Worm (Caenorhabditis elegans) whole organism, L2 larva: ENCODE results near the gene Y38C1AA.1.

Experiments
- C34F6.9 ChIP-seq: fragments of 150-350 bp; optimal IDR thresholded peaks from 2 replicates; lab custom pipeline; 2014; ENCODE audit warnings: missing biosample characterization, missing genetic modification characterization
- F13H6.1 ChIP-seq: sonication (generic microtip); optimal IDR thresholded peaks from 2 replicates; lab custom pipeline; 2016; ENCODE audit warnings: missing genetic modification characterization, missing compliant biosample characterization
- Y55F3AM.14 ChIP-seq: fragments of 200-800 bp; sonication (Bioruptor generic); optimal IDR thresholded peaks from 2 replicates; lab custom pipeline; 2018; ENCODE audit warnings: mild to moderate bottlenecking, missing genetic modification characterization, missing compliant biosample characterization
- ama-1 ChIP-seq: fragments of 150-350 bp; optimal IDR thresholded peaks from 2 replicates; lab custom pipeline; 2018; ENCODE audit warnings: inconsistent platforms
- ceh-16 ChIP-seq: fragments of 150-350 bp; optimal IDR thresholded peaks from 2 replicates; lab custom pipeline; 2014; ENCODE audit warnings: missing biosample characterization, missing genetic modification characterization
- ceh-82 ChIP-seq: fragments of 150-350 bp; optimal IDR thresholded peaks from 2 replicates; lab custom pipeline; 2014; ENCODE audit warnings: missing biosample characterization, missing genetic modification characterization
- elt-1 ChIP-seq: fragments of 150-350 bp; optimal IDR thresholded peaks from 2 replicates; lab custom pipeline; 2014; ENCODE audit warnings: missing biosample characterization, missing genetic modification characterization
- elt-3 ChIP-seq: sonication (generic microtip); optimal IDR thresholded peaks from 2 replicates; lab custom pipeline; 2017; ENCODE audit warnings: missing biosample characterization, missing genetic modification characterization
- fos-1 ChIP-seq: fragments of 150-350 bp; optimal IDR thresholded peaks from 2 replicates; lab custom pipeline; 2014; ENCODE audit warnings: missing biosample characterization, missing genetic modification characterization
- lin-11 ChIP-seq: fragments of 150-350 bp; sonication (generic microtip); optimal IDR thresholded peaks from 2 replicates; lab custom pipeline; 2014; ENCODE audit warnings: missing biosample characterization, missing genetic modification characterization, inconsistent platforms, mixed read lengths
- lin-13 ChIP-seq: fragments of 150-350 bp; optimal IDR thresholded peaks from 2 replicates; lab custom pipeline; 2014; ENCODE audit warnings: missing biosample characterization, missing genetic modification reagents, missing genetic modification characterization
- lin-39 ChIP-seq: fragments of 150-350 bp; optimal IDR thresholded peaks from 2 replicates; lab custom pipeline; 2014; ENCODE audit warnings: missing biosample characterization, missing genetic modification reagents, missing genetic modification characterization
- lsy-2 ChIP-seq, 2 experiments: fragments of 150-350 bp in 1 of 2; sonication (generic microtip) in 1 of 2; optimal IDR thresholded peaks; 2 replicates each; lab custom pipeline; 2014 to 2017; ENCODE audit warnings: missing biosample characterization in 2 of 2, missing genetic modification characterization in 2 of 2
- mab-5 ChIP-seq: fragments of 150-350 bp; optimal IDR thresholded peaks from 2 replicates; lab custom pipeline; 2014; ENCODE audit warnings: missing biosample characterization, missing genetic modification characterization
- mbf-1 ChIP-seq: sonication (generic microtip); optimal IDR thresholded peaks from 2 replicates; lab custom pipeline; 2017; ENCODE audit warnings: missing biosample characterization, missing genetic modification characterization
- mdl-1 ChIP-seq, 2 experiments: fragments of 150-350 bp in 1 of 2; sonication (generic microtip) in 1 of 2; optimal IDR thresholded peaks; 2 replicates each; lab custom pipeline; 2017; ENCODE audit warnings: missing biosample characterization in 2 of 2, missing genetic modification characterization in 2 of 2
- nhr-10 ChIP-seq: sonication (generic microtip); optimal IDR thresholded peaks from 2 replicates; lab custom pipeline; 2017; ENCODE audit warnings: missing biosample characterization, missing genetic modification characterization
- nhr-11 ChIP-seq: fragments of 150-350 bp; optimal IDR thresholded peaks from 2 replicates; lab custom pipeline; 2014; ENCODE audit warnings: missing biosample characterization, missing genetic modification characterization
- nhr-12 ChIP-seq: fragments of 150-350 bp; optimal IDR thresholded peaks from 2 replicates; lab custom pipeline; 2014; ENCODE audit warnings: missing biosample characterization, missing genetic modification characterization
- nhr-21 ChIP-seq: fragments of 150-350 bp; optimal IDR thresholded peaks from 2 replicates; lab custom pipeline; 2014; ENCODE audit warnings: missing biosample characterization, missing genetic modification characterization
- nhr-237 ChIP-seq: fragments of 150-350 bp; optimal IDR thresholded peaks from 2 replicates; lab custom pipeline; 2014; ENCODE audit warnings: missing biosample characterization, missing genetic modification characterization
- nhr-6 ChIP-seq: fragments of 150-350 bp; optimal IDR thresholded peaks from 2 replicates; lab custom pipeline; 2014; ENCODE audit warnings: missing biosample characterization, missing genetic modification characterization
- nhr-77 ChIP-seq: fragments of 150-350 bp; optimal IDR thresholded peaks from 2 replicates; lab custom pipeline; 2014; ENCODE audit warnings: missing biosample characterization, missing genetic modification characterization
- skn-1 ChIP-seq: sonication (generic microtip); optimal IDR thresholded peaks from 2 replicates; lab custom pipeline; 2017; ENCODE audit warnings: missing biosample characterization, missing genetic modification characterization
- unc-55 ChIP-seq: fragments of 150-350 bp; sonication (generic microtip); optimal IDR thresholded peaks from 3 replicates; lab custom pipeline; 2014; ENCODE audit warnings: missing biosample characterization, missing genetic modification reagents, missing genetic modification characterization
- unc-62 ChIP-seq: fragments of 150-350 bp; optimal IDR thresholded peaks from 2 replicates; lab custom pipeline; 2014; ENCODE audit warnings: missing biosample characterization, missing genetic modification reagents, missing genetic modification characterization
- ztf-1 ChIP-seq: fragments of 200-800 bp; sonication (Bioruptor generic); conservative IDR thresholded peaks from 2 replicates; pipeline ENCODE4 v1.3.6; 2022; ENCODE audit warnings: missing genetic modification characterization, missing compliant biosample characterization
- ztf-11 ChIP-seq: sonication (generic microtip); optimal IDR thresholded peaks from 2 replicates; lab custom pipeline; 2017; ENCODE audit warnings: missing biosample characterization, missing genetic modification characterization
- ztf-4 ChIP-seq: fragments of 150-350 bp; optimal IDR thresholded peaks from 2 replicates; lab custom pipeline; 2014; ENCODE audit warnings: missing biosample characterization, missing genetic modification characterization

Gene Y38C1AA.1

DNA sequence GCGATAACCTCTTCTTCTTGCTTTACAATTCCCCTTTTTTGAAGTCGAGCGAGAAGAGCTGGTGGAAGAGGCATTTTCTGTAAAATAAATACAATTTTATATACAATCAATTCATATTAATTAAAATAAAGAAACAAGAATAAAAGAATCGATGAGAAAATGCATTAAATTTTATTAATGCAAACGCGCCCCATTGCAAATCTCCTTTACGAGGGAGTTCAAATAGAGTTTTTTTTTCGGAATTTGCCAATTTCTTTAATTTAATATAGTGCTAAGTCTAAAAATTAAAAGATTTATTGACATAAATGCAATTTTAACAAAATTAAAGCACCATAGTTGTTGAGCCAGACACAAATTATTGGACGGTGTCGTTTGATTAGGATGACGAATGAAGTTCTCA, 53.6 kb downstream of the Y38C1AA.1 start, which contains the start of gene pqbp-1.1 (continued):
- TF ChIP-seq ztf-1 (GFP tag; lab: Robert Waterston, UW) (no peak), nhr-12 (no peak), lsy-2 (tag; optimal IDR thresholded peaks at IDR 0.05; lab: Kevin White, UChicago) (peak; percentile 31 to 77)

DNA sequence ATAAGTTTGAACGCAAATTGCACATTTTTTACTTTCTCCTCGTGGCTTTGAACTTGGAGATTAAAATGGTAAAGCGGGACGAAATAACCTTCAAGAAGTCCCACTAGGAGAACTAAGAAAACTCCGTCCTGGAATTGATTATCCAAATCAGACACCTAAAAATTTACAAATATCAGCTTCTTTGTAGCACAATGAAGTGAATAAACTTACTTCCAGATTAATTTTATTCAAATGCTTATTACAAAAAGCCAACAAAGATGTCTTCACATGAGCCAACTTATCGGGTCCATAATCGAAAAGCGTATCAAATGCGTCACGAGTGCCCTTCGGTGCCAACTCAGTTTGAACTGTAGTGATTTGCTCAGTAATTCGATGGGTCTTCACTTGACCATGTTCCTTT, 54.5 kb downstream of the Y38C1AA.1 start:
- TF ChIP-seq nhr-21 (tag; lab: Kevin White, UChicago) (no peak), ceh-16 (tag; lab: Kevin White, UChicago) (no peak), ztf-11 (tag; lab: Kevin White, UChicago) (no peak), nhr-237 (tag; lab: Kevin White, UChicago) (no peak), lin-39 (no peak), mab-5 (tag; lab: Kevin White, UChicago) (no peak), mbf-1 (tag; lab: Kevin White, UChicago) (no peak), Y55F3AM.14 (GFP tag; lab: Kevin White, UChicago) (no peak), nhr-10 (tag; lab: Kevin White, UChicago) (no peak), nhr-77 (tag; lab: Kevin White, UChicago) (no peak), ztf-1 (GFP tag; lab: Robert Waterston, UW) (no peak), skn-1 (tag; lab: Kevin White, UChicago) (no peak), elt-3 (tag; lab: Kevin White, UChicago) (no peak), mdl-1 (tag; optimal IDR thresholded peaks at IDR 0.05; lab: Kevin White, UChicago) (no peak), F13H6.1 (tag; lab: Kevin White, UChicago) (no peak), fos-1 (tag; lab: Kevin White, UChicago) (no peak), ama-1 (no peak), lin-11 (tag; lab: Kevin White, UChicago) (no peak)

- TF ChIP-seq nhr-11 (no peak), nhr-6 (tag; lab: Kevin White, UChicago) (peak; percentile 8), lin-13 (GFP tag; lab: Kevin White, UChicago) (peak; percentile 17), lsy-2 (tag; optimal IDR thresholded peaks at IDR 0.05; lab: Kevin White, UChicago) (peak in 1 of 2 experiments; percentile 55), lin-39 (no peak), ceh-16 (tag; lab: Kevin White, UChicago) (no peak), ceh-82 (tag; lab: Kevin White, UChicago) (no peak), nhr-237 (tag; lab: Kevin White, UChicago) (no peak), elt-1 (tag; lab: Kevin White, UChicago) (no peak), unc-55 (peak; percentile 56), C34F6.9 (tag; lab: Kevin White, UChicago) (peak; percentile 64)
Observed at ce11 chrIV:264182-264709, 56.3 kb downstream of the Y38C1AA.1 start, which contains the start of gene pat-6. Gene pat-6, minus strand, starts transcription at chrIV:264232.

- TF ChIP-seq nhr-6 (tag; lab: Kevin White, UChicago) (no peak), mab-5 (tag; lab: Kevin White, UChicago) (no peak), unc-62 (GFP tag; lab: Kevin White, UChicago) (no peak), Y55F3AM.14 (GFP tag; lab: Kevin White, UChicago) (no peak), lsy-2 (tag; optimal IDR thresholded peaks at IDR 0.05; lab: Kevin White, UChicago) (no peak), lin-13 (GFP tag; lab: Kevin White, UChicago) (no peak), ztf-4 (tag; lab: Kevin White, UChicago) (no peak)
Observed at ce11 chrIV:266148-266547, 58.2 kb downstream of the Y38C1AA.1 start, which contains the start of gene T21D12.12. Gene T21D12.12, plus strand, starts transcription at chrIV:266448.
